Worm (Caenorhabditis elegans) whole organism, early embryonic: ENCODE data around the gene clec-61.

Experiments used
- B0310.2 ChIP-seq: sonication (generic microtip); optimal IDR thresholded peaks from 2 replicates; lab custom pipeline; 2016; ENCODE audit warnings: mild to moderate bottlenecking, missing genetic modification characterization, missing compliant biosample characterization
- F13C5.2 ChIP-seq: sonication (generic microtip); optimal IDR thresholded peaks from 2 replicates; lab custom pipeline; 2017; ENCODE audit warnings: mild to moderate bottlenecking, missing genetic modification characterization, inconsistent platforms, missing compliant biosample characterization
- aly-1 ChIP-seq: sonication (generic microtip); optimal IDR thresholded peaks from 2 replicates; lab custom pipeline; 2016; ENCODE audit warnings: missing genetic modification characterization, missing compliant biosample characterization
- ama-1 ChIP-seq: fragments of 150-350 bp; optimal IDR thresholded peaks from 2 replicates; lab custom pipeline; 2014
- ceh-13 ChIP-seq: fragments of 200-800 bp; sonication (Bioruptor generic); optimal IDR thresholded peaks from 2 replicates; lab custom pipeline; 2018; ENCODE audit warnings: mild to moderate bottlenecking, missing genetic modification characterization, missing compliant biosample characterization
- ceh-36 ChIP-seq: sonication (generic microtip); optimal IDR thresholded peaks from 2 replicates; lab custom pipeline; 2016; ENCODE audit warnings: missing genetic modification characterization, inconsistent platforms, missing compliant biosample characterization
- hmg-4 ChIP-seq: fragments of 200-800 bp; sonication (Bioruptor generic); optimal IDR thresholded peaks from 2 replicates; lab custom pipeline; 2018; ENCODE audit warnings: mild to moderate bottlenecking, missing genetic modification characterization, missing compliant biosample characterization
- scrt-1 ChIP-seq: fragments of 200-800 bp; sonication (Bioruptor generic); IDR thresholded peaks from 2 replicates; pipeline ENCODE4 v1.3.6; 2022; ENCODE audit warnings: missing genetic modification characterization, missing compliant biosample characterization
- tra-4 ChIP-seq: sonication (generic microtip); optimal IDR thresholded peaks from 2 replicates; lab custom pipeline; 2017; ENCODE audit warnings: missing genetic modification characterization, missing compliant biosample characterization

DNA sequence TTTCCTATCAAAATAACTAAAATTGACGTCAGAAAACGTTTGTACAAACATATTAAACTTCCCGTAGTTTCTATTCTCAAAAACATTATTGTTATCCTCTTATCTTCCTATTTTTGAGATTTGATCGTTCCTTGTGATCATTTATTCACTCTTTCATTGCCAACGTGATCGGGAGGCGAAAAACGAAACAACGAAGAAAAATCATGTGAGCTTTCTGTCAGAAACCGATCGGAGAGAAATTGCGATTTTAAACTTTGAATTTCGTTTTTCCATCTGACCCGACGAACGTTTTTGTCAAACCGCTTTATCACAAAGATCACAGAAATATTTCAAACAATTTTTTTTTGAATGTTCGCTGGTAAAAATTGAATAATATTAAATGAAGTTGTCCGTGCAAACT is 44.0 kb downstream of the clec-61 start:
- no peak for TF ChIP-seq ceh-36 (tag; lab: Kevin White, UChicago)
- TF ChIP-seq scrt-1 (GFP tag; lab: Robert Waterston, UW): no peak
- no peak for TF ChIP-seq ama-1 (lab: Kevin White, UChicago)
- TF ChIP-seq aly-1: no peak
- TF ChIP-seq F13C5.2: no peak
- TF ChIP-seq tra-4 (tag; lab: Kevin White, UChicago): no peak
- no peak for TF ChIP-seq B0310.2 (tag; lab: Kevin White, UChicago)
- TF ChIP-seq hmg-4 (GFP tag; lab: Kevin White, UChicago): no peak
- no peak for TF ChIP-seq ceh-13 (GFP tag; lab: Kevin White, UChicago)
